Fruit fly (Drosophila melanogaster) whole organism, pupa: ENCODE data around the gene GlyRS.
A peak's percentile ranks its signal among the peaks of the same experiment; 100 is the strongest.

ENCODE experiments used
- CG10348 ChIP-seq: fragments of 200-800 bp; sonication (Bioruptor generic); IDR thresholded peaks from 2 replicates; pipeline ENCODE4 v1.3.6; 2022; ENCODE audit warnings: missing biosample characterization, missing genetic modification characterization
- CG12605 ChIP-seq: fragments of 200-800 bp; sonication (Bioruptor generic); IDR thresholded peaks from 2 replicates; pipeline ENCODE4 v1.3.6; 2022; ENCODE audit warnings: missing biosample characterization, missing genetic modification characterization
- CG13204 ChIP-seq: fragments of 200-800 bp; sonication (Bioruptor generic); optimal IDR thresholded peaks from 2 replicates; lab custom pipeline; 2018; ENCODE audit warnings: missing biosample characterization, mild to moderate bottlenecking, missing genetic modification characterization, moderate library complexity
- CG14655 ChIP-seq: fragments of 200-800 bp; sonication (Bioruptor generic); optimal IDR thresholded peaks from 3 replicates; lab custom pipeline; 2017; ENCODE audit warnings: mild to moderate bottlenecking, missing biosample characterization, missing genetic modification reagents, missing genetic modification characterization
- CG15710 ChIP-seq: fragments of 200-800 bp; sonication (Bioruptor generic); optimal IDR thresholded peaks from 2 replicates; lab custom pipeline; 2018; ENCODE audit warnings: missing biosample characterization, mild to moderate bottlenecking, missing genetic modification characterization, moderate library complexity
- CG17806 ChIP-seq: fragments of 200-800 bp; sonication (Bioruptor generic); optimal IDR thresholded peaks from 2 replicates; lab custom pipeline; 2018; ENCODE audit warnings: missing biosample characterization, mild to moderate bottlenecking, missing genetic modification characterization, moderate library complexity
- CG32121 ChIP-seq: fragments of 200-800 bp; sonication (Bioruptor generic); IDR thresholded peaks from 2 replicates; pipeline ENCODE4 v1.3.6; 2022; ENCODE audit warnings: missing biosample characterization, missing genetic modification characterization
- CG34367 ChIP-seq: fragments of 200-800 bp; sonication (Bioruptor generic); optimal IDR thresholded peaks from 2 replicates; lab custom pipeline; 2018; ENCODE audit warnings: missing biosample characterization, mild to moderate bottlenecking, missing genetic modification characterization
- CG4496 ChIP-seq: fragments of 200-800 bp; sonication (Bioruptor generic); IDR thresholded peaks from 3 replicates; pipeline ENCODE4 v1.3.6; 2022; ENCODE audit warnings: missing biosample characterization, missing genetic modification characterization
- CG8159 ChIP-seq: fragments of 200-800 bp; sonication (Bioruptor generic); optimal IDR thresholded peaks from 3 replicates; lab custom pipeline; 2018; ENCODE audit warnings: missing biosample characterization, mild to moderate bottlenecking, missing genetic modification characterization, moderate library complexity
- CG8301 ChIP-seq: fragments of 200-800 bp; sonication (Bioruptor generic); optimal IDR thresholded peaks from 2 replicates; lab custom pipeline; 2018; ENCODE audit warnings: missing biosample characterization, mild to moderate bottlenecking, missing genetic modification characterization
- CG9948 ChIP-seq: fragments of 200-800 bp; sonication (Bioruptor generic); optimal IDR thresholded peaks from 2 replicates; lab custom pipeline; 2018; ENCODE audit warnings: missing biosample characterization, mild to moderate bottlenecking, missing genetic modification characterization, moderate library complexity
- D1 ChIP-seq: fragments of 200-800 bp; sonication (Bioruptor generic); optimal IDR thresholded peaks from 2 replicates; lab custom pipeline; 2018; ENCODE audit warnings: missing biosample characterization, mild to moderate bottlenecking, missing genetic modification characterization, moderate library complexity
- EcR ChIP-seq: fragments of 200-800 bp; sonication (Bioruptor generic); optimal IDR thresholded peaks from 3 replicates; lab custom pipeline; 2019; ENCODE audit warnings: missing biosample characterization, missing genetic modification characterization, mild to moderate bottlenecking, moderate library complexity, missing genetic modification reagents
- Ets98B ChIP-seq: fragments of 200-800 bp; sonication (Bioruptor generic); IDR thresholded peaks from 2 replicates; pipeline ENCODE4 v1.3.6; 2022; ENCODE audit warnings: missing biosample characterization, missing genetic modification characterization
- Pif1A ChIP-seq: fragments of 200-800 bp; sonication (Bioruptor generic); optimal IDR thresholded peaks from 3 replicates; lab custom pipeline; 2016; ENCODE audit warnings: missing biosample characterization, missing genetic modification characterization
- Pif1B ChIP-seq: fragments of 200-800 bp; sonication (Bioruptor generic); optimal IDR thresholded peaks from 3 replicates; lab custom pipeline; 2016; ENCODE audit warnings: missing biosample characterization, missing genetic modification characterization
- Snoo ChIP-seq: fragments of 200-800 bp; sonication (Bioruptor generic); optimal IDR thresholded peaks from 3 replicates; lab custom pipeline; 2017; ENCODE audit warnings: missing biosample characterization, mild to moderate bottlenecking, missing genetic modification characterization, inconsistent platforms
- fd96Ca ChIP-seq: fragments of 200-800 bp; sonication (Bioruptor generic); IDR thresholded peaks from 3 replicates; pipeline ENCODE4 v1.3.6; 2022; ENCODE audit warnings: missing biosample characterization, missing genetic modification characterization
- gl ChIP-seq: fragments of 200-800 bp; sonication (Bioruptor generic); optimal IDR thresholded peaks from 2 replicates; lab custom pipeline; 2018; ENCODE audit warnings: missing biosample characterization, mild to moderate bottlenecking, missing genetic modification characterization
- rn ChIP-seq: fragments of 200-800 bp; sonication (Bioruptor generic); IDR thresholded peaks from 2 replicates; pipeline ENCODE4 v1.3.6; 2022; ENCODE audit warnings: missing biosample characterization, missing genetic modification characterization

Gene GlyRS

DNA sequence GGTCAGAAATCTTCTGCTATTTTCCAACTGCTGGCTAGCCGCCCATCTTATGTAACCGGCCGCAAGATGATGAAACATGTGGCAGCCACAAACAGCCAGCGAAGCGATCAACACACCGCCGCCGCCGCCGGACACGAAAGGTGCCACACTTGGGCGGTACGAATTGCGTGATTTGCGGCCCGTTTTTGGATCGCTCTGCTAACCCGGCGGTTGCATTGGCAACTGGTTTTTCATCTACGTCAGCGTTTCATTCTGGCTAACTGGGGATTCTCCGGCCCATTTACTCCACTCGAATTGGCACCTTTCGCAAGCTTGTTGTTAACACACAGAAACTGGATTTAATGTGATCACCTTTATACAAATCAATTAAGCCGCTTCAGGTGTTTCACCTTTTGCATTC is 28.8 kb downstream of the GlyRS start:
- TF ChIP-seq EcR (peak; percentile 88), CG13204 (GFP tag; lab: Kevin White, UChicago) (peak; percentile 83), CG17806 (tag; lab: Kevin White, UChicago) (no peak), CG8159 (tag; lab: Kevin White, UChicago) (no peak)

- no peak for TF ChIP-seq CG10348 (GFP tag; lab: Robert Waterston, UW)
- TF ChIP-seq CG34367 (tag; lab: Kevin White, UChicago): no peak
- TF ChIP-seq CG17806 (tag; lab: Kevin White, UChicago): no peak
- no peak for TF ChIP-seq Pif1A (GFP tag; lab: Kevin White, UChicago)
- peak; percentile 95 for TF ChIP-seq EcR
- TF ChIP-seq CG13204 (GFP tag; lab: Kevin White, UChicago): peak; percentile 74
- no peak for TF ChIP-seq CG4496 (GFP tag; lab: Robert Waterston, UW)
- TF ChIP-seq, all 21 proteins: peak for 2
Measured at dm6 chr3L:15125077-15125652, 30.2 kb downstream of the GlyRS start, which contains the start of gene CG16959. Gene CG16959, minus strand, starts transcription at chr3L:15125321.

DNA sequence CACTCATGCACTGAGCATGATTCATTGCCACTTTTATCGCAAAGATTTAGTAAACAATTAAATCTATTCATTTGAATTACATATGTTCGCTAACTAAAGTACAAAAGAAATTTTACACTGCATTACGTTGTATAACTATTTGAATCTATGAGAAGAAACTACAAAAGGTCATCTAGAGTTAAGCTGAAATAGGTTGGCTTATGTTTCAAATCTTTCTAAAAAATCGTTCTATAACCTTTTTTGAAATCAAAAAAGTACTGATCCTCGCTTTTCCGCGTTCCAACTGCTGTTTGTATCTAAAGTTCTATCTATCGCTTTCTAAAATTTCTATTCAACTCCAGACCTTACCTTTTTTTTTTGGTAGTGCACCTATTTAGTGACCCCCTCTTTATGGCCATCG is 30.8 kb downstream of the GlyRS start:
- TF ChIP-seq Snoo (tag; lab: Kevin White, UChicago) (no peak), Ets98B (GFP tag; lab: Robert Waterston, UW) (no peak), Pif1B (no peak), CG10348 (GFP tag; lab: Robert Waterston, UW) (no peak), fd96Ca (no peak), CG8301 (tag; lab: Kevin White, UChicago) (peak; percentile 51), CG17806 (tag; lab: Kevin White, UChicago) (no peak), CG13204 (GFP tag; lab: Kevin White, UChicago) (no peak), CG12605 (no peak), Pif1A (GFP tag; lab: Kevin White, UChicago) (no peak), CG9948 (tag; lab: Kevin White, UChicago) (peak; percentile 30)

DNA sequence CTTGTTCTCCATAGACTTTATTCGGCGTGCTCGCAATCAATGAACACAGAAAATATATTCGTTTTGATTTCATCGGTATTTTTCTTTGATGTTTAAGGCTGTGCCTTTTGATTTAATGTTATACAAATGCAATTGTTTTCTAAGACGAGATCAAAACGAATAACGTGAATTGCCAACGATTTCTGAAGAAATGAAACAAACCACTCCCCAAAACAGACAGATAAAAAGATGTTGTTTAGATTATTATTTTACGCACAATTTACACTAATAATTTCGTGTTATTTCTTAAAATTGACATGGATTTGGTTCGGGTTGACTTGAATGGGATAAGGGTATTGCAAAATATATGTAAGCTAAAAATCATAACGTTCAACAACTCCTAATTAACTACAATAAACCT is 36.3 kb downstream of the GlyRS start, which contains the start of gene CG13457:
Gene CG13457 (minus strand): TSS at position 101 of the 400 bp plus-strand sequence.
- TF ChIP-seq CG9948 (tag; lab: Kevin White, UChicago) (no peak), gl (no peak), CG17806 (tag; lab: Kevin White, UChicago) (no peak), CG4496 (GFP tag; lab: Robert Waterston, UW) (no peak), CG10348 (GFP tag; lab: Robert Waterston, UW) (no peak), CG8159 (tag; lab: Kevin White, UChicago) (no peak), EcR (no peak), Ets98B (GFP tag; lab: Robert Waterston, UW) (no peak), CG14655 (GFP tag; lab: Kevin White, UChicago) (no peak), CG15710 (tag; lab: Kevin White, UChicago) (no peak), CG34367 (tag; lab: Kevin White, UChicago) (no peak)
- TF ChIP-seq, all 21 proteins: peak for 0

- TF ChIP-seq Pif1A (GFP tag; lab: Kevin White, UChicago) (peak; percentile 98), CG12605 (peak; percentile 89), CG13204 (GFP tag; lab: Kevin White, UChicago) (peak; percentile 91), CG8159 (tag; lab: Kevin White, UChicago) (peak; percentile 95), CG14655 (GFP tag; lab: Kevin White, UChicago) (peak; percentile 95), rn (GFP tag; lab: Robert Waterston, UW) (peak; percentile 77), EcR (peak; percentile 61), Snoo (tag; lab: Kevin White, UChicago) (peak; percentile 96), Pif1B (peak; percentile 97), fd96Ca (peak; percentile 96), D1 (tag; lab: Kevin White, UChicago) (peak; percentile 80), CG10348 (GFP tag; lab: Robert Waterston, UW) (no peak), CG15710 (tag; lab: Kevin White, UChicago) (peak; percentile 94), CG4496 (GFP tag; lab: Robert Waterston, UW) (peak; percentile 94), gl (peak; percentile 94), CG8301 (tag; lab: Kevin White, UChicago) (peak; percentile 95), CG17806 (tag; lab: Kevin White, UChicago) (peak; percentile 93), CG34367 (tag; lab: Kevin White, UChicago) (peak; percentile 95), CG32121 (GFP tag; lab: Robert Waterston, UW) (peak; percentile 92), Ets98B (GFP tag; lab: Robert Waterston, UW) (peak; percentile 89), CG9948 (tag; lab: Kevin White, UChicago) (peak; percentile 89)
Measured at dm6 chr3L:15136659-15137572, 42.0 kb downstream of the GlyRS start, which contains the start of gene CG12316. Gene CG12316, minus strand, starts transcription at chr3L:15136934.
